Worm (Caenorhabditis elegans) whole organism, L2 larva: ENCODE measurements around the gene wsp-1.

Source experiments
- R02D3.7 ChIP-seq: fragments of 150-350 bp; optimal IDR thresholded peaks from 2 replicates; lab custom pipeline; 2014; ENCODE audit warnings: missing biosample characterization, missing genetic modification characterization
- lin-39 ChIP-seq: fragments of 150-350 bp; optimal IDR thresholded peaks from 2 replicates; lab custom pipeline; 2014; ENCODE audit warnings: missing biosample characterization, missing genetic modification reagents, missing genetic modification characterization
- peb-1 ChIP-seq: fragments of 150-350 bp; optimal IDR thresholded peaks from 2 replicates; lab custom pipeline; 2014; ENCODE audit warnings: missing biosample characterization, missing genetic modification characterization
- snpc-4 ChIP-seq: fragments of 150-350 bp; optimal IDR thresholded peaks from 2 replicates; lab custom pipeline; 2014; ENCODE audit warnings: missing biosample characterization, missing genetic modification characterization

- TF ChIP-seq R02D3.7 (tag; lab: Kevin White, UChicago) (no peak), snpc-4 (tag; lab: Kevin White, UChicago) (no peak), lin-39 (tag; lab: Kevin White, UChicago) (no peak), peb-1 (tag; lab: Kevin White, UChicago) (no peak)
Measured at ce11 chrIV:8247341-8247740, 48.6 kb upstream of the wsp-1 start.
